Fruit fly (Drosophila melanogaster): ENCODE data around the gene CG13074.

- TF ChIP-seq psq (optimal IDR thresholded peaks at IDR 0.05) (no peak), ttk (optimal IDR thresholded peaks at IDR 0.05) (no peak), Myc (optimal IDR thresholded peaks at IDR 0.05) (no peak)
Measured at dm6 chr3L:16097393-16097884, at the start of gene CG13074, which contains the start of gene ATPsynbetaL.

Measured in Kc167 (cell line).